Fruit fly (Drosophila melanogaster) whole organism, embryonic: Measurements from ENCODE around the gene St2.
A peak's percentile ranks its signal among the peaks of the same experiment; 100 is the strongest.

Experiments used
- CG10321 ChIP-seq: fragments of 200-800 bp; sonication (Bioruptor generic); IDR thresholded peaks from 2 replicates; pipeline ENCODE4 v1.3.6; 2022; ENCODE audit warnings: missing biosample characterization, missing genetic modification characterization
- CG12391 ChIP-seq: fragments of 200-800 bp; sonication (Bioruptor generic); optimal IDR thresholded peaks from 3 replicates; lab custom pipeline; 2018; ENCODE audit warnings: missing biosample characterization, mild to moderate bottlenecking, missing genetic modification characterization, moderate library complexity
- CG14050 ChIP-seq: fragments of 200-800 bp; sonication (Bioruptor generic); IDR thresholded peaks from 3 replicates; pipeline ENCODE4 v1.3.6; 2022; ENCODE audit warnings: missing biosample characterization, missing genetic modification characterization
- CG16863 ChIP-seq: fragments of 200-800 bp; sonication (Bioruptor generic); optimal IDR thresholded peaks from 3 replicates; lab custom pipeline; 2016; ENCODE audit warnings: missing biosample characterization, missing genetic modification characterization
- CG1832 ChIP-seq: fragments of 200-800 bp; sonication (Bioruptor generic); optimal IDR thresholded peaks from 2 replicates; lab custom pipeline; 2017; ENCODE audit warnings: missing biosample characterization, mild to moderate bottlenecking, missing genetic modification characterization, inconsistent platforms
- CG2116 ChIP-seq: fragments of 200-800 bp; sonication (Bioruptor generic); optimal IDR thresholded peaks from 3 replicates; lab custom pipeline; 2018; ENCODE audit warnings: missing biosample characterization, mild to moderate bottlenecking, missing genetic modification characterization
- CG2199 ChIP-seq: fragments of 200-800 bp; sonication (Bioruptor generic); IDR thresholded peaks from 3 replicates; pipeline ENCODE4 v1.3.6; 2022; ENCODE audit warnings: missing biosample characterization, missing genetic modification characterization
- CG31365 ChIP-seq: fragments of 200-800 bp; sonication (Bioruptor generic); optimal IDR thresholded peaks from 2 replicates; lab custom pipeline; 2018; ENCODE audit warnings: missing biosample characterization, mild to moderate bottlenecking, missing genetic modification characterization
- CG33557 ChIP-seq: fragments of 200-800 bp; sonication (Bioruptor generic); optimal IDR thresholded peaks from 2 replicates; lab custom pipeline; 2019; ENCODE audit warnings: missing biosample characterization, mild to moderate bottlenecking, missing genetic modification characterization, moderate library complexity
- CG42726 ChIP-seq: fragments of 200-800 bp; sonication (Bioruptor generic); IDR thresholded peaks from 2 replicates; pipeline ENCODE4 v1.3.6; 2022; ENCODE audit warnings: missing biosample characterization, missing genetic modification characterization; ENCODE audit not compliant: partially characterized antibody
- CG9817 ChIP-seq: fragments of 200-800 bp; sonication (Bioruptor generic); optimal IDR thresholded peaks from 2 replicates; lab custom pipeline; 2018; ENCODE audit warnings: missing biosample characterization, mild to moderate bottlenecking, missing genetic modification characterization, moderate library complexity
- CrebB ChIP-seq: fragments of 200-800 bp; sonication (Bioruptor generic); optimal IDR thresholded peaks from 3 replicates; lab custom pipeline; 2018; ENCODE audit warnings: missing biosample characterization, mild to moderate bottlenecking, missing genetic modification characterization
- Deaf1 ChIP-seq: fragments of 200-800 bp; optimal IDR thresholded peaks from 3 replicates; lab custom pipeline; 2019; ENCODE audit warnings: missing biosample characterization, mild to moderate bottlenecking, missing genetic modification characterization, moderate library complexity
- E2f1 ChIP-seq: fragments of 200-800 bp; sonication (Bioruptor generic); IDR thresholded peaks from 2 replicates; pipeline ENCODE4 v1.3.6; 2022; ENCODE audit warnings: missing biosample characterization, missing genetic modification characterization
- HLH3B ChIP-seq: fragments of 200-800 bp; sonication (Bioruptor generic); IDR thresholded peaks from 2 replicates; pipeline ENCODE4 v1.3.6; 2022; ENCODE audit warnings: missing biosample characterization, missing genetic modification characterization
- Meics ChIP-seq: fragments of 200-800 bp; sonication (Bioruptor generic); optimal IDR thresholded peaks from 2 replicates; lab custom pipeline; 2017; ENCODE audit warnings: missing biosample characterization, mild to moderate bottlenecking, missing genetic modification characterization
- NfI ChIP-seq: fragments of 200-800 bp; sonication (Bioruptor generic); optimal IDR thresholded peaks from 3 replicates; lab custom pipeline; 2018; ENCODE audit warnings: missing biosample characterization, mild to moderate bottlenecking, missing genetic modification characterization, moderate library complexity
- Poxn ChIP-seq: fragments of 200-800 bp; sonication (Bioruptor generic); IDR thresholded peaks from 2 replicates; pipeline ENCODE4 v1.3.6; 2022; ENCODE audit warnings: missing biosample characterization, missing genetic modification characterization
- Six4 ChIP-seq: fragments of 200-800 bp; sonication (Bioruptor generic); optimal IDR thresholded peaks from 2 replicates; lab custom pipeline; 2016; ENCODE audit warnings: missing biosample characterization, missing genetic modification characterization
- Sox102F ChIP-seq: fragments of 200-800 bp; sonication (Bioruptor generic); optimal IDR thresholded peaks from 2 replicates; lab custom pipeline; 2018; ENCODE audit warnings: missing biosample characterization, mild to moderate bottlenecking, missing genetic modification characterization, moderate library complexity
- Xrp1 ChIP-seq: fragments of 200-800 bp; sonication (Bioruptor generic); IDR thresholded peaks from 2 replicates; pipeline ENCODE4 v1.3.6; 2022; ENCODE audit warnings: missing biosample characterization, missing genetic modification characterization
- ap ChIP-seq: fragments of 200-800 bp; sonication (Bioruptor generic); IDR thresholded peaks from 2 replicates; pipeline ENCODE4 v1.3.6; 2022; ENCODE audit warnings: missing biosample characterization, missing genetic modification characterization
- ash1 ChIP-seq: fragments of 200-800 bp; sonication (Bioruptor generic); optimal IDR thresholded peaks from 2 replicates; lab custom pipeline; 2018; ENCODE audit warnings: missing biosample characterization, mild to moderate bottlenecking, missing genetic modification characterization
- bbx ChIP-seq: fragments of 200-800 bp; sonication (Bioruptor generic); IDR thresholded peaks from 2 replicates; pipeline ENCODE4 v1.3.6; 2022; ENCODE audit warnings: missing biosample characterization, missing genetic modification characterization; ENCODE audit not compliant: partially characterized antibody
- cg ChIP-seq: fragments of 200-800 bp; sonication (Bioruptor generic); optimal IDR thresholded peaks from 3 replicates; lab custom pipeline; 2019; ENCODE audit warnings: missing biosample characterization, mild to moderate bottlenecking, missing genetic modification characterization, moderate library complexity
- corto ChIP-seq: fragments of 200-800 bp; sonication (Bioruptor generic); optimal IDR thresholded peaks from 2 replicates; lab custom pipeline; 2016; ENCODE audit warnings: missing biosample characterization, mild to moderate bottlenecking, missing genetic modification characterization, moderate library complexity
- dysf ChIP-seq: fragments of 200-800 bp; sonication (Bioruptor generic); IDR thresholded peaks from 3 replicates; pipeline ENCODE4 v1.3.6; 2022; ENCODE audit warnings: missing biosample characterization, missing genetic modification characterization
- esg ChIP-seq: fragments of 200-800 bp; sonication (Bioruptor generic); conservative IDR thresholded peaks from 2 replicates; pipeline ENCODE4 v1.3.6; 2022; ENCODE audit warnings: missing biosample characterization, missing genetic modification characterization
- eyg ChIP-seq: fragments of 200-800 bp; sonication (Bioruptor generic); optimal IDR thresholded peaks from 3 replicates; lab custom pipeline; 2016; ENCODE audit warnings: missing biosample characterization, missing genetic modification characterization
- gce ChIP-seq: fragments of 200-800 bp; sonication (Bioruptor generic); IDR thresholded peaks from 3 replicates; pipeline ENCODE4 v1.3.6; 2022; ENCODE audit warnings: missing biosample characterization, missing genetic modification characterization
- gem ChIP-seq: fragments of 200-800 bp; sonication (Bioruptor generic); optimal IDR thresholded peaks from 2 replicates; lab custom pipeline; 2019; ENCODE audit warnings: missing biosample characterization, mild to moderate bottlenecking, missing genetic modification characterization, moderate library complexity
- ind ChIP-seq: fragments of 200-800 bp; sonication (Bioruptor generic); optimal IDR thresholded peaks from 3 replicates; lab custom pipeline; 2016; ENCODE audit warnings: missing biosample characterization, missing genetic modification characterization
- jing ChIP-seq: fragments of 200-800 bp; sonication (Bioruptor generic); optimal IDR thresholded peaks from 2 replicates; lab custom pipeline; 2018; ENCODE audit warnings: missing biosample characterization, mild to moderate bottlenecking, missing genetic modification characterization
- jumu ChIP-seq: fragments of 200-800 bp; sonication (Bioruptor generic); optimal IDR thresholded peaks from 3 replicates; lab custom pipeline; 2016; ENCODE audit warnings: missing biosample characterization, missing genetic modification characterization
- kni ChIP-seq: fragments of 200-800 bp; sonication (Bioruptor generic); optimal IDR thresholded peaks from 3 replicates; lab custom pipeline; 2017; ENCODE audit warnings: mild to moderate bottlenecking, missing biosample characterization, missing genetic modification reagents, missing genetic modification characterization
- knrl ChIP-seq: fragments of 200-800 bp; sonication (Bioruptor generic); IDR thresholded peaks from 3 replicates; pipeline ENCODE4 v1.3.6; 2022; ENCODE audit warnings: missing biosample characterization, missing genetic modification characterization; ENCODE audit not compliant: partially characterized antibody
- lab ChIP-seq: fragments of 200-800 bp; sonication (Bioruptor generic); optimal IDR thresholded peaks from 3 replicates; lab custom pipeline; 2017; ENCODE audit warnings: missing biosample characterization, missing genetic modification characterization, mild to moderate bottlenecking, moderate library complexity, missing genetic modification reagents
- maf-S ChIP-seq: fragments of 200-800 bp; sonication (Bioruptor generic); optimal IDR thresholded peaks from 2 replicates; lab custom pipeline; 2016; ENCODE audit warnings: missing biosample characterization, missing genetic modification characterization
- pan ChIP-seq, 4 experiments: fragments of >200 bp in 3 of 4; fragments of 200-800 bp in 1 of 4; sonication (Bioruptor generic) in 1 of 4; optimal IDR thresholded peaks in 3 of 4; IDR thresholded peaks in 1 of 4; 2 replicates each; pipeline versions ENCODE4 v1.3.6 to Lab custom; 2017 to 2022; ENCODE audit warnings: missing biosample characterization in 2 of 4, missing genetic modification characterization in 2 of 4, mixed read lengths in 1 of 4
- pho ChIP-seq: fragments of 200-800 bp; sonication (Bioruptor generic); optimal IDR thresholded peaks from 2 replicates; lab custom pipeline; 2016; ENCODE audit warnings: missing biosample characterization, missing genetic modification characterization
- scrt ChIP-seq: fragments of 200-800 bp; sonication (Bioruptor generic); optimal IDR thresholded peaks from 2 replicates; lab custom pipeline; 2018; ENCODE audit warnings: missing biosample characterization, mild to moderate bottlenecking, missing genetic modification characterization, moderate library complexity
- sens ChIP-seq: fragments of 200-800 bp; sonication (Bioruptor generic); peaks from one replicate; lab custom pipeline; 2016; ENCODE audit warnings: missing biosample characterization, missing genetic modification characterization
- ssp ChIP-seq: fragments of 200-800 bp; sonication (Bioruptor generic); IDR thresholded peaks from 2 replicates; pipeline ENCODE4 v1.3.6; 2022; ENCODE audit warnings: missing biosample characterization, missing genetic modification characterization
- tll ChIP-seq, 2 experiments: fragments of 200-800 bp in 1 of 2; fragments of >200 bp in 1 of 2; sonication (Bioruptor generic) in 1 of 2; optimal IDR thresholded peaks; 2 replicates each; lab custom pipeline; 2017 to 2019; ENCODE audit warnings: missing biosample characterization in 2 of 2, missing genetic modification characterization in 2 of 2, mild to moderate bottlenecking in 1 of 2, moderate library complexity in 1 of 2
- toy ChIP-seq: fragments of 200-800 bp; sonication (Bioruptor generic); IDR thresholded peaks from 2 replicates; pipeline ENCODE4 v1.3.6; 2022; ENCODE audit warnings: missing biosample characterization, missing genetic modification characterization
- trem ChIP-seq: fragments of 200-800 bp; optimal IDR thresholded peaks from 3 replicates; lab custom pipeline; 2019; ENCODE audit warnings: missing biosample characterization, mild to moderate bottlenecking, missing genetic modification characterization, moderate library complexity
- unpg ChIP-seq: fragments of 200-800 bp; sonication (Bioruptor generic); optimal IDR thresholded peaks from 3 replicates; lab custom pipeline; 2018; ENCODE audit warnings: missing biosample characterization, mild to moderate bottlenecking, missing genetic modification characterization, moderate library complexity
- zen ChIP-seq: fragments of 200-800 bp; sonication (Bioruptor generic); optimal IDR thresholded peaks from 3 replicates; lab custom pipeline; 2018; ENCODE audit warnings: missing biosample characterization, mild to moderate bottlenecking, missing genetic modification characterization, moderate library complexity

St2 gene

dm6 chr3R:9245576-9246200 lies 6.0 kb upstream of the St2 start, which contains the start of gene Vps15 (continued):
- TF ChIP-seq Poxn (GFP tag; lab: Robert Waterston, UW): no peak
- peak; percentile 93 for TF ChIP-seq gem (tag; lab: Kevin White, UChicago)
- peak; percentile 66 for TF ChIP-seq maf-S
- peak; percentile 28 for TF ChIP-seq eyg (GFP tag; lab: Kevin White, UChicago)
- peak; percentile 81 for TF ChIP-seq Meics (GFP tag; lab: Kevin White, UChicago)
- peak; percentile 23 for TF ChIP-seq CG16863
- TF ChIP-seq trem (tag; lab: Kevin White, UChicago): peak; percentile 92
- TF ChIP-seq kni (GFP tag; lab: Kevin White, UChicago): peak; percentile 8
- peak; percentile 66 for TF ChIP-seq Deaf1 (tag; lab: Kevin White, UChicago)
- peak; percentile 72 for TF ChIP-seq CG33557 (GFP tag; lab: Kevin White, UChicago)
- TF ChIP-seq dysf (GFP tag; lab: Robert Waterston, UW): peak; percentile 72
- TF ChIP-seq pho (GFP tag; lab: Kevin White, UChicago): peak; percentile 72
- TF ChIP-seq toy (GFP tag; lab: Robert Waterston, UW): no peak
- peak; percentile 47; the same call in 1 of the 2 replicates for TF ChIP-seq E2f1 (GFP tag; lab: Robert Waterston, UW)
- peak; percentile 65 for TF ChIP-seq scrt (GFP tag; lab: Kevin White, UChicago)
- TF ChIP-seq sens: peak; percentile 96
- peak; percentile 76 for TF ChIP-seq HLH3B (GFP tag; lab: Robert Waterston, UW)
- no peak for TF ChIP-seq ap (GFP tag; lab: Robert Waterston, UW)
- TF ChIP-seq ash1: no peak
- peak; percentile 90 for TF ChIP-seq unpg
- peak; percentile 69 for TF ChIP-seq CrebB (tag; lab: Kevin White, UChicago)
- no peak for TF ChIP-seq CG31365 (tag; lab: Kevin White, UChicago)
- no peak for TF ChIP-seq pan (optimal IDR thresholded peaks at IDR 0.05; lab: Kevin White, UChicago)
- TF ChIP-seq pan (GFP tag; optimal IDR thresholded peaks at IDR 0.05 in 1 of 2, IDR thresholded peaks at IDR 0.05 in 1 of 2): peak in 1 of 2 experiments; percentile 72
- TF ChIP-seq corto (GFP tag; lab: Kevin White, UChicago): no peak
- TF ChIP-seq cg (GFP tag; lab: Kevin White, UChicago): no peak
- TF ChIP-seq CG10321 (GFP tag; lab: Robert Waterston, UW): no peak
- TF ChIP-seq CG9817 (tag; lab: Kevin White, UChicago): peak; percentile 78
- no peak for TF ChIP-seq CG42726
- no peak for TF ChIP-seq tll (GFP tag; optimal IDR thresholded peaks at IDR 0.05; lab: Kevin White, UChicago)
- TF ChIP-seq CG2199 (GFP tag; lab: Robert Waterston, UW): 0 out of 3 replicates have a peak, but pooled peaks have one; percentile 12
- peak; percentile 49; the same call in 2 of the 3 replicates for TF ChIP-seq CG14050 (GFP tag; lab: Robert Waterston, UW)
- TF ChIP-seq NfI (GFP tag; lab: Kevin White, UChicago): peak; percentile 73
- TF ChIP-seq gce: no peak
- peak; percentile 69 for TF ChIP-seq Six4
- peak; percentile 33 for TF ChIP-seq jumu (GFP tag; lab: Kevin White, UChicago)
- TF ChIP-seq Sox102F (GFP tag; lab: Kevin White, UChicago): peak; percentile 83
- peak; percentile 85 for TF ChIP-seq lab
- TF ChIP-seq CG2116 (GFP tag; lab: Kevin White, UChicago): peak; percentile 94
- TF ChIP-seq Xrp1 (GFP tag; lab: Robert Waterston, UW): peak; percentile 85
- no peak for TF ChIP-seq CG1832 (GFP tag; lab: Kevin White, UChicago)
- no peak for TF ChIP-seq ssp (GFP tag; lab: Robert Waterston, UW)
- peak; percentile 73 for TF ChIP-seq bbx
- peak; percentile 21 for TF ChIP-seq jing
- peak; percentile 78 for TF ChIP-seq ind (GFP tag; lab: Kevin White, UChicago)
- peak; percentile 93 for TF ChIP-seq CG12391 (tag; lab: Kevin White, UChicago)
- peak; percentile 74 for TF ChIP-seq knrl (GFP tag; lab: Robert Waterston, UW)
- peak; percentile 78 for TF ChIP-seq zen (tag; lab: Kevin White, UChicago)
- TF ChIP-seq esg: peak; percentile 54
